Worm (Caenorhabditis elegans) whole organism, L2 larva: ENCODE results near the gene bath-1.

ENCODE experiments used
- nhr-237 ChIP-seq: fragments of 150-350 bp; optimal IDR thresholded peaks from 2 replicates; lab custom pipeline; 2014; ENCODE audit warnings: missing biosample characterization, missing genetic modification characterization
- nhr-77 ChIP-seq: fragments of 150-350 bp; optimal IDR thresholded peaks from 2 replicates; lab custom pipeline; 2014; ENCODE audit warnings: missing biosample characterization, missing genetic modification characterization
- zag-1 ChIP-seq: fragments of 150-350 bp; optimal IDR thresholded peaks from 2 replicates; lab custom pipeline; 2014; ENCODE audit warnings: missing biosample characterization, missing genetic modification characterization

ce11 chrII:1989010-1989409 lies 39.6 kb downstream of the bath-1 start, which contains the start of gene math-44:
- no peak for TF ChIP-seq nhr-237
- no peak for TF ChIP-seq zag-1 (tag; lab: Kevin White, UChicago)
- TF ChIP-seq nhr-77 (tag; lab: Kevin White, UChicago) = no peak
